Worm (Caenorhabditis elegans) whole organism, L4 larva: ENCODE data around the gene C30G12.6.

Experiments
- D1046.2 ChIP-seq: fragments of 200-800 bp; sonication (Bioruptor generic); IDR thresholded peaks from 2 replicates; pipeline ENCODE4 v1.3.6; 2022; ENCODE audit warnings: missing genetic modification characterization, missing compliant biosample characterization
- F26F4.8 ChIP-seq: fragments of 200-800 bp; sonication (Bioruptor generic); conservative IDR thresholded peaks from 2 replicates; pipeline ENCODE4 v1.3.6; 2022; ENCODE audit warnings: missing genetic modification characterization, missing compliant biosample characterization
- R02D3.7 ChIP-seq: fragments of 150-350 bp; sonication (generic microtip); optimal IDR thresholded peaks from 3 replicates; lab custom pipeline; 2014; ENCODE audit warnings: missing biosample characterization, missing genetic modification characterization
- T26A8.4 ChIP-seq: fragments of 200-800 bp; sonication (Bioruptor generic); IDR thresholded peaks from 2 replicates; pipeline ENCODE4 v1.3.6; 2022; ENCODE audit warnings: missing genetic modification characterization, missing compliant biosample characterization
- Y48G9A.11 ChIP-seq: fragments of 200-800 bp; sonication (Bioruptor generic); IDR thresholded peaks from 2 replicates; pipeline ENCODE4 v1.3.6; 2022; ENCODE audit warnings: missing genetic modification reagents, missing genetic modification characterization, missing compliant biosample characterization
- Y75B8A.6 ChIP-seq: fragments of 200-800 bp; sonication (Bioruptor generic); IDR thresholded peaks from 2 replicates; pipeline ENCODE4 v1.3.6; 2022; ENCODE audit warnings: missing genetic modification reagents, missing genetic modification characterization, missing compliant biosample characterization
- ZK337.2 ChIP-seq: fragments of 200-800 bp; sonication (Bioruptor generic); IDR thresholded peaks from 2 replicates; pipeline ENCODE4 v1.3.6; 2022; ENCODE audit warnings: missing genetic modification reagents, missing genetic modification characterization, missing compliant biosample characterization
- aha-1 ChIP-seq: fragments of 150-350 bp; peaks from one replicate; lab custom pipeline; 2014; ENCODE audit warnings: missing biosample characterization, missing genetic modification characterization
- ama-1 ChIP-seq: fragments of 150-350 bp; optimal IDR thresholded peaks from 2 replicates; lab custom pipeline; 2014; ENCODE audit warnings: inconsistent platforms, mixed read lengths
- ceh-20 ChIP-seq: fragments of 200-800 bp; sonication (Bioruptor generic); IDR thresholded peaks from 2 replicates; pipeline ENCODE4 v1.3.6; 2022; ENCODE audit warnings: missing genetic modification reagents, missing genetic modification characterization, missing compliant biosample characterization
- ceh-32 ChIP-seq: sonication (generic microtip); optimal IDR thresholded peaks from 2 replicates; lab custom pipeline; 2016; ENCODE audit warnings: mild to moderate bottlenecking, missing genetic modification characterization, missing compliant biosample characterization; ENCODE audit not compliant: poor library complexity
- ctbp-1 ChIP-seq: fragments of 200-800 bp; sonication (Bioruptor generic); IDR thresholded peaks from 2 replicates; pipeline ENCODE4 v1.3.6; 2022; ENCODE audit warnings: missing genetic modification reagents, missing genetic modification characterization, missing compliant biosample characterization
- daf-19 ChIP-seq: fragments of 200-800 bp; sonication (Bioruptor generic); conservative IDR thresholded peaks from 2 replicates; pipeline ENCODE4 v1.3.6; 2022; ENCODE audit warnings: missing genetic modification characterization, missing compliant biosample characterization
- daf-8 ChIP-seq: fragments of 200-800 bp; sonication (Bioruptor generic); IDR thresholded peaks from 2 replicates; pipeline ENCODE4 v1.3.6; 2022; ENCODE audit warnings: missing genetic modification characterization, missing compliant biosample characterization
- dmd-6 ChIP-seq: fragments of 200-800 bp; sonication (Bioruptor generic); IDR thresholded peaks from 2 replicates; pipeline ENCODE4 v1.3.6; 2022; ENCODE audit warnings: missing genetic modification reagents, missing genetic modification characterization, missing compliant biosample characterization
- dmd-8 ChIP-seq: fragments of 200-800 bp; sonication (Bioruptor generic); IDR thresholded peaks from 2 replicates; pipeline ENCODE4 v1.3.6; 2022; ENCODE audit warnings: missing genetic modification characterization, missing compliant biosample characterization
- egl-43 ChIP-seq: fragments of 200-800 bp; sonication (Bioruptor generic); IDR thresholded peaks from 2 replicates; pipeline ENCODE4 v1.3.6; 2022; ENCODE audit warnings: missing genetic modification reagents, missing genetic modification characterization, missing compliant biosample characterization
- hif-1 ChIP-seq, 2 experiments: sonication (generic microtip); optimal IDR thresholded peaks; 2 replicates each; lab custom pipeline; 2016 to 2017; ENCODE audit warnings: missing compliant biosample characterization in 2 of 2, missing genetic modification characterization in 2 of 2, missing genetic modification reagents in 2 of 2, missing genotype in 2 of 2, mild to moderate bottlenecking in 1 of 2
- hlh-11 ChIP-seq: fragments of 200-800 bp; sonication (Bioruptor generic); optimal IDR thresholded peaks from 2 replicates; lab custom pipeline; 2018; ENCODE audit warnings: mild to moderate bottlenecking, missing genetic modification characterization, missing compliant biosample characterization
- hlh-30 ChIP-seq: sonication (generic microtip); optimal IDR thresholded peaks from 2 replicates; lab custom pipeline; 2017; ENCODE audit warnings: antibody characterized with exemption, mild to moderate bottlenecking, missing genetic modification characterization, missing compliant biosample characterization; ENCODE audit not compliant: insufficient read depth
- jun-1 ChIP-seq: fragments of 150-350 bp; optimal IDR thresholded peaks from 2 replicates; lab custom pipeline; 2014; ENCODE audit warnings: missing biosample characterization, missing genetic modification reagents, missing genetic modification characterization
- lim-7 ChIP-seq: fragments of 200-800 bp; sonication (Bioruptor generic); IDR thresholded peaks from 2 replicates; pipeline ENCODE4 v1.3.6; 2022; ENCODE audit warnings: missing genetic modification characterization, missing compliant biosample characterization
- lin-1 ChIP-seq: fragments of 200-800 bp; sonication (Bioruptor generic); IDR thresholded peaks from 2 replicates; pipeline ENCODE4 v1.3.6; 2022; ENCODE audit warnings: missing genetic modification reagents, missing genetic modification characterization, missing compliant biosample characterization
- lin-15B ChIP-seq: fragments of 150-350 bp; sonication (generic microtip); optimal IDR thresholded peaks from 3 replicates; lab custom pipeline; 2014; ENCODE audit warnings: missing biosample characterization, missing genetic modification characterization
- lin-39 ChIP-seq: fragments of 150-350 bp; optimal IDR thresholded peaks from 2 replicates; lab custom pipeline; 2014; ENCODE audit warnings: missing biosample characterization, missing genetic modification reagents, missing genetic modification characterization
- lir-3 ChIP-seq: sonication (generic microtip); optimal IDR thresholded peaks from 2 replicates; lab custom pipeline; 2016; ENCODE audit warnings: mild to moderate bottlenecking, missing genetic modification characterization, missing compliant biosample characterization
- lsy-2 ChIP-seq, 2 experiments: fragments of 150-350 bp in 1 of 2; sonication (generic microtip) in 1 of 2; optimal IDR thresholded peaks; 2 replicates each; lab custom pipeline; 2014 to 2017; ENCODE audit warnings: missing biosample characterization in 2 of 2, missing genetic modification characterization in 2 of 2
- madf-9 ChIP-seq: fragments of 200-800 bp; sonication (Bioruptor generic); conservative IDR thresholded peaks from 2 replicates; pipeline ENCODE4 v1.3.6; 2022; ENCODE audit warnings: missing genetic modification reagents, missing genetic modification characterization, missing compliant biosample characterization
- mdl-1 ChIP-seq, 2 experiments: fragments of 150-350 bp in 1 of 2; sonication (generic microtip) in 1 of 2; optimal IDR thresholded peaks; 2 replicates each; lab custom pipeline; 2014 to 2017; ENCODE audit warnings: missing biosample characterization in 2 of 2, missing genetic modification characterization in 2 of 2
- mdt-29 ChIP-seq: fragments of 200-800 bp; sonication (Bioruptor generic); IDR thresholded peaks from 2 replicates; pipeline ENCODE4 v1.3.6; 2022; ENCODE audit warnings: missing genetic modification reagents, missing genetic modification characterization, missing compliant biosample characterization
- mep-1 ChIP-seq: fragments of 150-350 bp; sonication (generic microtip); optimal IDR thresholded peaks from 3 replicates; lab custom pipeline; 2014; ENCODE audit warnings: missing biosample characterization, missing genetic modification characterization
- mes-2 ChIP-seq: sonication (generic microtip); optimal IDR thresholded peaks from 2 replicates; lab custom pipeline; 2016; ENCODE audit warnings: missing genotype, mild to moderate bottlenecking, missing genetic modification characterization, missing compliant biosample characterization; ENCODE audit not compliant: poor library complexity, severe bottlenecking
- mxl-2 ChIP-seq: fragments of 200-800 bp; sonication (Bioruptor generic); conservative IDR thresholded peaks from 2 replicates; pipeline ENCODE4 v1.3.6; 2022; ENCODE audit warnings: missing genetic modification reagents, missing genetic modification characterization, missing compliant biosample characterization
- nhr-10 ChIP-seq: fragments of 150-350 bp; optimal IDR thresholded peaks from 2 replicates; lab custom pipeline; 2014; ENCODE audit warnings: missing biosample characterization, missing genetic modification characterization
- nhr-102 ChIP-seq: sonication (generic microtip); optimal IDR thresholded peaks from 2 replicates; lab custom pipeline; 2016; ENCODE audit warnings: mild to moderate bottlenecking, missing genetic modification characterization, moderate library complexity, missing compliant biosample characterization
- nhr-11 ChIP-seq: fragments of 150-350 bp; optimal IDR thresholded peaks from 2 replicates; lab custom pipeline; 2014; ENCODE audit warnings: missing biosample characterization, missing genetic modification characterization
- nhr-111 ChIP-seq: fragments of 200-800 bp; sonication (Bioruptor generic); optimal IDR thresholded peaks from 2 replicates; lab custom pipeline; 2018; ENCODE audit warnings: mild to moderate bottlenecking, missing genetic modification characterization, missing compliant biosample characterization
- nhr-25 ChIP-seq: sonication (generic microtip); optimal IDR thresholded peaks from 2 replicates; lab custom pipeline; 2017; ENCODE audit warnings: missing genetic modification characterization, mild to moderate bottlenecking, missing compliant biosample characterization, antibody characterized with exemption, moderate library complexity, borderline replicate concordance; ENCODE audit not compliant: insufficient read depth
- nhr-6 ChIP-seq: fragments of 150-350 bp; optimal IDR thresholded peaks from 2 replicates; lab custom pipeline; 2014; ENCODE audit warnings: missing biosample characterization, missing genetic modification characterization
- php-3 ChIP-seq: fragments of 200-800 bp; sonication (Bioruptor generic); IDR thresholded peaks from 2 replicates; pipeline ENCODE4 v1.3.6; 2022; ENCODE audit warnings: missing genetic modification reagents, missing genetic modification characterization, missing compliant biosample characterization
- saeg-2 ChIP-seq: fragments of 200-800 bp; sonication (Bioruptor generic); IDR thresholded peaks from 2 replicates; pipeline ENCODE4 v1.3.6; 2022; ENCODE audit warnings: missing genetic modification reagents, missing genetic modification characterization, missing compliant biosample characterization
- sdz-12 ChIP-seq: fragments of 200-800 bp; sonication (Bioruptor generic); optimal IDR thresholded peaks from 2 replicates; lab custom pipeline; 2018; ENCODE audit warnings: mild to moderate bottlenecking, missing genetic modification characterization, missing compliant biosample characterization
- snpc-1.2 ChIP-seq: fragments of 200-800 bp; sonication (Bioruptor generic); IDR thresholded peaks from 2 replicates; pipeline ENCODE4 v1.3.6; 2022; ENCODE audit warnings: missing genetic modification reagents, missing genetic modification characterization, missing compliant biosample characterization
- snpc-4 ChIP-seq: fragments of 150-350 bp; optimal IDR thresholded peaks from 2 replicates; lab custom pipeline; 2014; ENCODE audit warnings: missing biosample characterization, missing genetic modification characterization
- tag-97 ChIP-seq: fragments of 200-800 bp; sonication (Bioruptor generic); IDR thresholded peaks from 2 replicates; pipeline ENCODE4 v1.3.6; 2022; ENCODE audit warnings: missing genetic modification characterization, missing compliant biosample characterization
- unc-62 ChIP-seq, 3 experiments: fragments of 150-350 bp in 1 of 3; sonication (generic microtip); optimal IDR thresholded peaks in 2 of 3; peaks in 1 of 3; 1 replicate in 1 of 3; 2 replicates in 2 of 3; lab custom pipeline; 2014 to 2017; ENCODE audit warnings: missing biosample characterization in 3 of 3, missing genetic modification characterization in 3 of 3, missing genetic modification reagents in 3 of 3, missing genotype in 1 of 3
- zip-2 ChIP-seq: fragments of 150-350 bp; optimal IDR thresholded peaks from 2 replicates; lab custom pipeline; 2014; ENCODE audit warnings: missing biosample characterization, missing genetic modification characterization

C30G12.6 gene

DNA sequence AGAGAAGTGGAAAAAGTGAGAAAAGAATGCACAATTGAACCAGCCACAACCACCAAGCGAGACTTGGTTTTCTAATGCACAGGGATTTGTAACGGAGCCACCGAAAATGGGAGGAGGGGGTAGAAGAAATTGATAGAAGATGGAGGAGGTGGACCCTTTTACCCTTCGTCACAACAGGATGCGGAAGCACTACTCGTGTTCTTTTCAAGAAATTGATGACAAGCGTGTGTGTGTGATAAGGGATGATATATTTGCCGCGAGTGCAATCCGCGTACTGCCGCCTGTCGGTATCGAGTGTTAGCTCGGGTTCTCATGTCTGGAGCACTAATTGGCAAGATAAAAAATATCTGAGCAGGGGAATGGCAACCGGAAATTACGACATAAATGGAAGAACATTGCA, 28.1 kb upstream of the C30G12.6 start, which contains the start of gene F21D12.3:
Gene F21D12.3 (minus strand): TSS at position 101 of the 400 bp plus-strand sequence.
- TF ChIP-seq ama-1, result no peak
- TF ChIP-seq T26A8.4, result 0 out of 2 replicates have a peak, but pooled peaks have one; percentile 17
- no peak for TF ChIP-seq hlh-11 (tag; lab: Kevin White, UChicago)
- peak; percentile 8 for TF ChIP-seq mes-2 (tag; lab: Kevin White, UChicago)
- TF ChIP-seq R02D3.7, result no peak
- TF ChIP-seq snpc-1.2 (GFP tag; lab: Robert Waterston, UW), result no peak
- TF ChIP-seq saeg-2 (GFP tag; lab: Robert Waterston, UW), result no peak
- TF ChIP-seq hlh-30 (tag; lab: Kevin White, UChicago), result peak; percentile 24
- TF ChIP-seq lim-7 (GFP tag; lab: Robert Waterston, UW), result 0 out of 2 replicates have a peak, but pooled peaks have one; percentile 19
- no peak for TF ChIP-seq php-3 (GFP tag; lab: Robert Waterston, UW)
- TF ChIP-seq nhr-25, result no peak
- 0 out of 2 replicates have a peak, but pooled peaks have one; percentile 12 for TF ChIP-seq dmd-6 (GFP tag; lab: Robert Waterston, UW)
- peak; percentile 16 for TF ChIP-seq sdz-12 (GFP tag; lab: Kevin White, UChicago)
- 0 out of 2 replicates have a peak, but pooled peaks have one; percentile 50 for TF ChIP-seq madf-9
- 0 out of 2 replicates have a peak, but pooled peaks have one; percentile 8 for TF ChIP-seq egl-43 (GFP tag; lab: Robert Waterston, UW)

DNA sequence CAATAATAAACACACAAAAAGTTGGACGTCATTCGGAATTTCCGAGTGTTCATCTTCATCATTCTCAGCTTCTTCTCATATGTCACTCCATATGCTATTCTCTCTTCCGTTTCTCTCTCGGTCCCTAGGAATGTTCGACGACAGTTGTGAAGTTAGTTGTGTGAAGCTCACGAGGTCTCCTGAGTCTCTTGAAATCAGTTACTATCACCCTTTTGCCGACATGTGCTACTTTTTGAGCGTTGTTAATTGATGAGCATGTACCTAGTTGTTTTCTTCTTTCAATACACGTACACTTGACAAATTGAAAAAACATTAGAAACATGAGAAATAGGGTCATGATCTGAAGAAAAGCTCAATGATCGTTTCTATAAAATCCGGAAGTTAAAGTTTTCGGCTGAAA, 27.5 kb upstream of the C30G12.6 start:
- TF ChIP-seq ceh-20 (GFP tag; lab: Robert Waterston, UW), result peak; percentile 38; the same call in 1 of the 2 replicates
- TF ChIP-seq sdz-12 (GFP tag; lab: Kevin White, UChicago), result no peak
- no peak for TF ChIP-seq mdt-29
- no peak for TF ChIP-seq zip-2 (tag; lab: Kevin White, UChicago)
- TF ChIP-seq nhr-10 (tag; lab: Kevin White, UChicago), result no peak
- TF ChIP-seq nhr-11 (tag; lab: Kevin White, UChicago), result peak; percentile 85
- TF ChIP-seq lin-39 (tag; lab: Kevin White, UChicago), result peak; percentile 25
- TF ChIP-seq ZK337.2 (GFP tag; lab: Robert Waterston, UW), result no peak
- no peak for TF ChIP-seq mes-2 (tag; lab: Kevin White, UChicago)
- no peak for TF ChIP-seq daf-19 (GFP tag; lab: Robert Waterston, UW)
- 0 out of 2 replicates have a peak, but pooled peaks have one; percentile 43 for TF ChIP-seq dmd-8 (GFP tag; lab: Robert Waterston, UW)
- no peak for TF ChIP-seq lin-15B (tag; lab: Kevin White, UChicago)
- no peak for TF ChIP-seq ceh-32 (tag; lab: Kevin White, UChicago)
- no peak for TF ChIP-seq ama-1
- no peak for TF ChIP-seq D1046.2 (GFP tag; lab: Robert Waterston, UW)
- TF ChIP-seq F26F4.8 (GFP tag; lab: Robert Waterston, UW), result no peak
- no peak for TF ChIP-seq lin-1 (GFP tag; lab: Robert Waterston, UW)
- TF ChIP-seq mep-1, result peak; percentile 18
- TF ChIP-seq aha-1, result peak; percentile 99
- TF ChIP-seq unc-62 (GFP tag; optimal IDR thresholded peaks at IDR 0.05 in 1 of 2; lab: Kevin White, UChicago), result peak in 1 of 2 experiments; percentile 66
- no peak for TF ChIP-seq unc-62 (tag; optimal IDR thresholded peaks at IDR 0.05; lab: Kevin White, UChicago)
- TF ChIP-seq hif-1 (tag; optimal IDR thresholded peaks at IDR 0.05; lab: Kevin White, UChicago), result peak in 1 of 2 experiments; percentile 21
- TF ChIP-seq mdl-1 (tag; optimal IDR thresholded peaks at IDR 0.05; lab: Kevin White, UChicago), result peak in 1 of 2 experiments; percentile 20
- no peak for TF ChIP-seq Y48G9A.11 (GFP tag; lab: Robert Waterston, UW)
- no peak for TF ChIP-seq tag-97
- TF ChIP-seq nhr-25, result no peak
- no peak for TF ChIP-seq jun-1
- no peak for TF ChIP-seq snpc-1.2 (GFP tag; lab: Robert Waterston, UW)
- peak; percentile 64 for TF ChIP-seq hlh-30 (tag; lab: Kevin White, UChicago)
- TF ChIP-seq nhr-111 (GFP tag; lab: Kevin White, UChicago), result no peak
- TF ChIP-seq lsy-2 (tag; optimal IDR thresholded peaks at IDR 0.05; lab: Kevin White, UChicago), result peak in 1 of 2 experiments; percentile 15
- no peak for TF ChIP-seq nhr-102 (tag; lab: Kevin White, UChicago)
- TF ChIP-seq ctbp-1 (GFP tag; lab: Robert Waterston, UW), result peak; percentile 37; the same call in 1 of the 2 replicates
- TF ChIP-seq mxl-2 (GFP tag; lab: Robert Waterston, UW), result no peak
- no peak for TF ChIP-seq Y75B8A.6 (GFP tag; lab: Robert Waterston, UW)
- no peak for TF ChIP-seq nhr-6
- TF ChIP-seq daf-8 (GFP tag; lab: Robert Waterston, UW), result no peak
- TF ChIP-seq snpc-4 (tag; lab: Kevin White, UChicago), result no peak
- TF ChIP-seq lir-3 (tag; lab: Kevin White, UChicago), result no peak
